Fruit fly (Drosophila melanogaster) whole organism, prepupa: Measurements from ENCODE around the gene CG6055.

ENCODE experiments used
- CG10669 ChIP-seq: fragments of 200-800 bp; sonication (Bioruptor generic); optimal IDR thresholded peaks from 3 replicates; lab custom pipeline; 2018; ENCODE audit warnings: missing biosample characterization, mild to moderate bottlenecking, missing genetic modification characterization, moderate library complexity
- CG11294 ChIP-seq: fragments of 200-800 bp; sonication (Bioruptor generic); IDR thresholded peaks from 2 replicates; pipeline ENCODE4 v1.3.6; 2022; ENCODE audit warnings: missing biosample characterization, missing genetic modification characterization
- CG11902 ChIP-seq: fragments of 200-800 bp; sonication (Bioruptor generic); optimal IDR thresholded peaks from 3 replicates; lab custom pipeline; 2016; ENCODE audit warnings: missing biosample characterization, missing genetic modification characterization
- CG15336 ChIP-seq: fragments of 200-800 bp; sonication (Bioruptor generic); IDR thresholded peaks from 2 replicates; pipeline ENCODE4 v1.3.6; 2022; ENCODE audit warnings: missing biosample characterization, missing genetic modification characterization
- CG1621 ChIP-seq: fragments of 200-800 bp; sonication (Bioruptor generic); optimal IDR thresholded peaks from 3 replicates; lab custom pipeline; 2018; ENCODE audit warnings: missing biosample characterization, mild to moderate bottlenecking, missing genetic modification characterization
- CG3032 ChIP-seq: fragments of 200-800 bp; optimal IDR thresholded peaks from 2 replicates; lab custom pipeline; 2019; ENCODE audit warnings: missing biosample characterization, mild to moderate bottlenecking, missing genetic modification characterization, moderate library complexity
- CG31627 ChIP-seq: fragments of 200-800 bp; sonication (Bioruptor generic); optimal IDR thresholded peaks from 3 replicates; lab custom pipeline; 2016; ENCODE audit warnings: missing biosample characterization, missing genetic modification characterization
- CG32006 ChIP-seq: fragments of 200-800 bp; sonication (Bioruptor generic); optimal IDR thresholded peaks from 3 replicates; lab custom pipeline; 2017; ENCODE audit warnings: missing biosample characterization, mild to moderate bottlenecking, missing genetic modification characterization
- CG34406 ChIP-seq: fragments of 200-800 bp; sonication (Bioruptor generic); optimal IDR thresholded peaks from 3 replicates; lab custom pipeline; 2016; ENCODE audit warnings: missing biosample characterization, missing genetic modification characterization
- CG3919 ChIP-seq: fragments of 200-800 bp; sonication (Bioruptor generic); optimal IDR thresholded peaks from 3 replicates; lab custom pipeline; 2016; ENCODE audit warnings: missing biosample characterization, missing genetic modification characterization
- CG4318 ChIP-seq: fragments of 200-800 bp; sonication (Bioruptor generic); optimal IDR thresholded peaks from 3 replicates; lab custom pipeline; 2017; ENCODE audit warnings: missing biosample characterization, mild to moderate bottlenecking, missing genetic modification characterization
- CG6163 ChIP-seq: fragments of 200-800 bp; sonication (Bioruptor generic); IDR thresholded peaks from 3 replicates; pipeline ENCODE4 v1.3.6; 2022; ENCODE audit warnings: missing biosample characterization, missing genetic modification characterization
- CG6276 ChIP-seq: fragments of 200-800 bp; sonication (Bioruptor generic); optimal IDR thresholded peaks from 2 replicates; lab custom pipeline; 2017; ENCODE audit warnings: missing biosample characterization, mild to moderate bottlenecking, missing genetic modification characterization
- CG6792 ChIP-seq: fragments of 200-800 bp; sonication (Bioruptor generic); optimal IDR thresholded peaks from 3 replicates; lab custom pipeline; 2016; ENCODE audit warnings: missing biosample characterization, missing genetic modification characterization
- CG6808 ChIP-seq: fragments of 200-800 bp; sonication (Bioruptor generic); optimal IDR thresholded peaks from 3 replicates; lab custom pipeline; 2017; ENCODE audit warnings: missing biosample characterization, missing genetic modification characterization, mild to moderate bottlenecking, moderate library complexity, missing genetic modification reagents
- CG7368 ChIP-seq: fragments of 200-800 bp; sonication (Bioruptor generic); optimal IDR thresholded peaks from 3 replicates; lab custom pipeline; 2016; ENCODE audit warnings: missing biosample characterization, missing genetic modification characterization
- CG8119 ChIP-seq: fragments of 200-800 bp; sonication (Bioruptor generic); IDR thresholded peaks from 3 replicates; pipeline ENCODE4 v1.3.6; 2022; ENCODE audit warnings: missing biosample characterization, missing genetic modification characterization
- CG8319 ChIP-seq: fragments of 200-800 bp; sonication (Bioruptor generic); optimal IDR thresholded peaks from 3 replicates; lab custom pipeline; 2016; ENCODE audit warnings: missing biosample characterization, missing genetic modification characterization
- CG8632 ChIP-seq: fragments of 200-800 bp; sonication (Bioruptor generic); optimal IDR thresholded peaks from 3 replicates; lab custom pipeline; 2016; ENCODE audit warnings: missing biosample characterization, missing genetic modification characterization
- CG9139 ChIP-seq: fragments of 200-800 bp; sonication (Bioruptor generic); optimal IDR thresholded peaks from 3 replicates; lab custom pipeline; 2017; ENCODE audit warnings: missing biosample characterization, mild to moderate bottlenecking, missing genetic modification characterization
- Eip75B ChIP-seq: fragments of 200-800 bp; sonication (Bioruptor generic); optimal IDR thresholded peaks from 3 replicates; lab custom pipeline; 2016; ENCODE audit warnings: missing biosample characterization, missing genetic modification characterization
- Eip78C ChIP-seq: fragments of 200-800 bp; sonication (Bioruptor generic); peaks from one replicate; lab custom pipeline; 2016; ENCODE audit warnings: missing biosample characterization, missing genetic modification characterization
- Ets21C ChIP-seq: fragments of 200-800 bp; sonication (Bioruptor generic); optimal IDR thresholded peaks from 3 replicates; lab custom pipeline; 2016; ENCODE audit warnings: missing biosample characterization, missing genetic modification characterization
- Ets96B ChIP-seq: fragments of 200-800 bp; optimal IDR thresholded peaks from 2 replicates; lab custom pipeline; 2019; ENCODE audit warnings: missing biosample characterization, mild to moderate bottlenecking, missing genetic modification characterization, moderate library complexity
- Gug ChIP-seq: fragments of 200-800 bp; sonication (Bioruptor generic); IDR thresholded peaks from 2 replicates; pipeline ENCODE4 v1.3.6; 2022; ENCODE audit warnings: missing biosample characterization, missing genetic modification characterization
- Hr38 ChIP-seq: sonication (Bioruptor generic); optimal IDR thresholded peaks from 2 replicates; lab custom pipeline; 2016; ENCODE audit warnings: missing biosample characterization, missing genetic modification characterization
- Hr4 ChIP-seq: fragments of 200-800 bp; sonication (Bioruptor generic); optimal IDR thresholded peaks from 3 replicates; lab custom pipeline; 2016; ENCODE audit warnings: missing biosample characterization, missing genetic modification characterization
- Lpt ChIP-seq: fragments of 200-800 bp; sonication (Bioruptor generic); optimal IDR thresholded peaks from 3 replicates; lab custom pipeline; 2016; ENCODE audit warnings: missing biosample characterization, missing genetic modification characterization
- OdsH ChIP-seq: fragments of 200-800 bp; sonication (Bioruptor generic); optimal IDR thresholded peaks from 3 replicates; lab custom pipeline; 2016; ENCODE audit warnings: missing biosample characterization, missing genetic modification characterization
- Smox ChIP-seq: fragments of 200-800 bp; sonication (Bioruptor generic); optimal IDR thresholded peaks from 3 replicates; lab custom pipeline; 2016; ENCODE audit warnings: missing biosample characterization, missing genetic modification characterization
- Sox102F ChIP-seq: fragments of 200-800 bp; sonication (Bioruptor generic); optimal IDR thresholded peaks from 2 replicates; lab custom pipeline; 2016; ENCODE audit warnings: missing biosample characterization, mild to moderate bottlenecking, missing genetic modification characterization
- Sox14 ChIP-seq: fragments of 200-800 bp; sonication (Bioruptor generic); optimal IDR thresholded peaks from 3 replicates; lab custom pipeline; 2016; ENCODE audit warnings: missing biosample characterization, missing genetic modification characterization
- Sox15 ChIP-seq: fragments of 200-800 bp; sonication (Bioruptor generic); optimal IDR thresholded peaks from 3 replicates; lab custom pipeline; 2016; ENCODE audit warnings: missing biosample characterization, missing genetic modification characterization
- achi ChIP-seq: fragments of 200-800 bp; sonication (Bioruptor generic); optimal IDR thresholded peaks from 3 replicates; lab custom pipeline; 2016; ENCODE audit warnings: missing biosample characterization, missing genetic modification characterization
- dac ChIP-seq: fragments of 200-800 bp; sonication (Bioruptor generic); optimal IDR thresholded peaks from 2 replicates; lab custom pipeline; 2017; ENCODE audit warnings: missing biosample characterization, mild to moderate bottlenecking, missing genetic modification characterization
- dsx ChIP-seq: fragments of 200-800 bp; optimal IDR thresholded peaks from 3 replicates; lab custom pipeline; 2019; ENCODE audit warnings: missing biosample characterization, mild to moderate bottlenecking, missing genetic modification characterization, moderate library complexity; ENCODE audit not compliant: poor library complexity, severe bottlenecking
- eg ChIP-seq: fragments of 200-800 bp; sonication (Bioruptor generic); IDR thresholded peaks from 3 replicates; pipeline ENCODE4 v1.3.6; 2022; ENCODE audit warnings: missing biosample characterization, missing genetic modification characterization
- esn ChIP-seq: fragments of 200-800 bp; sonication (Bioruptor generic); optimal IDR thresholded peaks from 2 replicates; lab custom pipeline; 2016; ENCODE audit warnings: missing biosample characterization, mild to moderate bottlenecking, missing genetic modification characterization, moderate library complexity
- fd59A ChIP-seq: fragments of 200-800 bp; sonication (Bioruptor generic); optimal IDR thresholded peaks from 2 replicates; lab custom pipeline; 2017; ENCODE audit warnings: missing biosample characterization, mild to moderate bottlenecking, missing genetic modification characterization, missing genetic modification reagents
- fkh ChIP-seq: fragments of 200-800 bp; sonication (Bioruptor generic); optimal IDR thresholded peaks from 3 replicates; lab custom pipeline; 2017; ENCODE audit warnings: missing biosample characterization, mild to moderate bottlenecking, missing genetic modification characterization, moderate library complexity
- lz ChIP-seq: fragments of 200-800 bp; sonication (Bioruptor generic); optimal IDR thresholded peaks from 3 replicates; lab custom pipeline; 2016; ENCODE audit warnings: missing biosample characterization, missing genetic modification characterization
- net ChIP-seq: fragments of 200-800 bp; sonication (Bioruptor generic); optimal IDR thresholded peaks from 3 replicates; lab custom pipeline; 2016; ENCODE audit warnings: missing biosample characterization, missing genetic modification characterization
- pdm3 ChIP-seq: fragments of 200-800 bp; sonication (Bioruptor generic); optimal IDR thresholded peaks from 3 replicates; lab custom pipeline; 2016; ENCODE audit warnings: missing biosample characterization, missing genetic modification characterization
- salr ChIP-seq, 2 experiments: fragments of 200-800 bp; sonication (Bioruptor generic); optimal IDR thresholded peaks; 3 replicates each; lab custom pipeline; 2016 to 2018; ENCODE audit warnings: missing biosample characterization in 2 of 2, missing genetic modification characterization in 2 of 2, mild to moderate bottlenecking in 1 of 2
- ss ChIP-seq, 2 experiments: fragments of 200-800 bp; sonication (Bioruptor generic); optimal IDR thresholded peaks; 2 replicates in 1 of 2; 3 replicates in 1 of 2; lab custom pipeline; 2017 to 2018; ENCODE audit warnings: mild to moderate bottlenecking in 2 of 2, missing biosample characterization in 2 of 2, missing genetic modification characterization in 2 of 2, moderate library complexity in 1 of 2
- topi ChIP-seq: fragments of 200-800 bp; sonication (Bioruptor generic); optimal IDR thresholded peaks from 3 replicates; lab custom pipeline; 2016; ENCODE audit warnings: missing biosample characterization, missing genetic modification characterization
- vri ChIP-seq: fragments of 200-800 bp; sonication (Bioruptor generic); optimal IDR thresholded peaks from 3 replicates; lab custom pipeline; 2016; ENCODE audit warnings: missing biosample characterization, mild to moderate bottlenecking, missing genetic modification characterization

Gene CG6055

dm6 chr2L:7466304-7466703, at the start of gene CG6055 (continued):
- TF ChIP-seq CG15336 (no peak; the same call in 1 of the 2 replicates), Sox15 (GFP tag; lab: Kevin White, UChicago) (no peak), CG11902 (GFP tag; lab: Kevin White, UChicago) (no peak), CG34406 (no peak), CG6808 (GFP tag; lab: Kevin White, UChicago) (peak; percentile 66), dac (GFP tag; lab: Kevin White, UChicago) (no peak), CG7368 (GFP tag; lab: Kevin White, UChicago) (no peak)

- TF ChIP-seq CG8119 (GFP tag; lab: Robert Waterston, UW) (peak; percentile 85), net (GFP tag; lab: Kevin White, UChicago) (peak; percentile 67), vri (GFP tag; lab: Kevin White, UChicago) (peak; percentile 58), CG3032 (tag; lab: Kevin White, UChicago) (peak; percentile 77), CG10669 (GFP tag; lab: Kevin White, UChicago) (peak; percentile 72), esn (peak; percentile 91), fd59A (GFP tag; lab: Kevin White, UChicago) (peak; percentile 68), Eip75B (GFP tag; lab: Kevin White, UChicago) (peak; percentile 62), Sox14 (GFP tag; lab: Kevin White, UChicago) (peak; percentile 84), lz (GFP tag; lab: Kevin White, UChicago) (peak; percentile 83), CG15336 (peak; percentile 73), achi (GFP tag; lab: Kevin White, UChicago) (peak; percentile 89), OdsH (GFP tag; lab: Kevin White, UChicago) (peak; percentile 85), CG6276 (GFP tag; lab: Kevin White, UChicago) (peak; percentile 68), Ets96B (tag; lab: Kevin White, UChicago) (peak; percentile 85), CG1621 (peak; percentile 70), salr (GFP tag; optimal IDR thresholded peaks at IDR 0.05; lab: Kevin White, UChicago) (peak; percentile 42 to 74), Gug (GFP tag; lab: Robert Waterston, UW) (peak; percentile 38), CG6792 (peak; percentile 82), Lpt (GFP tag; lab: Kevin White, UChicago) (peak; percentile 47), CG4318 (GFP tag; lab: Kevin White, UChicago) (peak; percentile 56), eg (GFP tag; lab: Robert Waterston, UW) (peak; percentile 44; the same call in 2 of the 3 replicates), CG6163 (GFP tag; lab: Robert Waterston, UW) (peak; percentile 59; the same call in 1 of the 3 replicates), CG8632 (peak; percentile 86), Hr4 (GFP tag; lab: Kevin White, UChicago) (peak; percentile 78), Hr38 (GFP tag; lab: Kevin White, UChicago) (no peak), CG11294 (GFP tag; lab: Robert Waterston, UW) (0 out of 2 replicates have a peak, but pooled peaks have one; percentile 48), topi (GFP tag; lab: Kevin White, UChicago) (peak; percentile 84), CG32006 (GFP tag; lab: Kevin White, UChicago) (peak; percentile 87), ss (GFP tag; optimal IDR thresholded peaks at IDR 0.05; lab: Kevin White, UChicago) (peak; percentile 49 to 81), CG7368 (GFP tag; lab: Kevin White, UChicago) (peak; percentile 65), Sox102F (GFP tag; lab: Kevin White, UChicago) (peak; percentile 80), dsx (peak; percentile 57), Ets21C (peak; percentile 52), CG8319 (peak; percentile 68), CG3919 (GFP tag; lab: Kevin White, UChicago) (peak; percentile 75), Eip78C (GFP tag; lab: Kevin White, UChicago) (peak; percentile 96), dac (GFP tag; lab: Kevin White, UChicago) (peak; percentile 39), CG11902 (GFP tag; lab: Kevin White, UChicago) (peak; percentile 42), CG31627 (GFP tag; lab: Kevin White, UChicago) (peak; percentile 83), CG9139 (GFP tag; lab: Kevin White, UChicago) (peak; percentile 45), CG34406 (peak; percentile 81), pdm3 (GFP tag; lab: Kevin White, UChicago) (peak; percentile 65), fkh (GFP tag; lab: Kevin White, UChicago) (peak; percentile 70), Smox (GFP tag; lab: Kevin White, UChicago) (peak; percentile 80)
Measured at dm6 chr2L:7418148-7418988, 48.0 kb upstream of the CG6055 start.
